Fruit fly (Drosophila melanogaster): Measurements from ENCODE around the gene CG10663.

dm6 chr3L:12465229-12465628 is 19.6 kb downstream of the CG10663 start:
- TF ChIP-seq Pif1B (GFP tag; optimal IDR thresholded peaks at IDR 0.05), result no peak
- no peak for TF ChIP-seq CG4496 (GFP tag; IDR thresholded peaks at IDR 0.05)
- no peak for TF ChIP-seq CG9948 (tag; optimal IDR thresholded peaks at IDR 0.05)

Measured in whole organism, pupa.